Worm (Caenorhabditis elegans) whole organism, L4 larva: Measurements from ENCODE around the gene T26C12.2.

ENCODE experiments used
- T20F7.1 ChIP-seq: fragments of 200-800 bp; sonication (Bioruptor generic); optimal IDR thresholded peaks from 2 replicates; lab custom pipeline; 2018; ENCODE audit warnings: mild to moderate bottlenecking, missing genetic modification characterization, missing compliant biosample characterization
- T26A8.4 ChIP-seq: fragments of 200-800 bp; sonication (Bioruptor generic); IDR thresholded peaks from 2 replicates; pipeline ENCODE4 v1.3.6; 2022; ENCODE audit warnings: missing genetic modification characterization, missing compliant biosample characterization
- Y5F2A.4 ChIP-seq: fragments of 200-800 bp; sonication (Bioruptor generic); optimal IDR thresholded peaks from 2 replicates; lab custom pipeline; 2018; ENCODE audit warnings: mild to moderate bottlenecking, missing genetic modification characterization, missing compliant biosample characterization
- aha-1 ChIP-seq: fragments of 150-350 bp; peaks from one replicate; lab custom pipeline; 2014; ENCODE audit warnings: missing biosample characterization, missing genetic modification characterization
- ama-1 ChIP-seq: fragments of 150-350 bp; optimal IDR thresholded peaks from 2 replicates; lab custom pipeline; 2014; ENCODE audit warnings: inconsistent platforms, mixed read lengths
- ceh-20 ChIP-seq: fragments of 200-800 bp; sonication (Bioruptor generic); IDR thresholded peaks from 2 replicates; pipeline ENCODE4 v1.3.6; 2022; ENCODE audit warnings: missing genetic modification reagents, missing genetic modification characterization, missing compliant biosample characterization
- ceh-62 ChIP-seq: sonication (generic microtip); optimal IDR thresholded peaks from 2 replicates; lab custom pipeline; 2017; ENCODE audit warnings: missing biosample characterization, missing genetic modification characterization
- ces-1 ChIP-seq: fragments of 150-350 bp; sonication (generic microtip); optimal IDR thresholded peaks from 4 replicates; lab custom pipeline; 2014; ENCODE audit warnings: missing biosample characterization, missing genetic modification reagents, missing genetic modification characterization
- daf-16 ChIP-seq, 3 experiments: sonication (generic microtip); optimal IDR thresholded peaks; 2 replicates each; lab custom pipeline; 2016 to 2017; ENCODE audit warnings: missing genetic modification characterization in 3 of 3, missing genetic modification reagents in 3 of 3, mild to moderate bottlenecking in 2 of 3, missing compliant biosample characterization in 2 of 3, missing biosample characterization in 1 of 3, moderate library complexity in 1 of 3
- daf-19 ChIP-seq: fragments of 200-800 bp; sonication (Bioruptor generic); conservative IDR thresholded peaks from 2 replicates; pipeline ENCODE4 v1.3.6; 2022; ENCODE audit warnings: missing genetic modification characterization, missing compliant biosample characterization
- dmd-6 ChIP-seq: fragments of 200-800 bp; sonication (Bioruptor generic); IDR thresholded peaks from 2 replicates; pipeline ENCODE4 v1.3.6; 2022; ENCODE audit warnings: missing genetic modification reagents, missing genetic modification characterization, missing compliant biosample characterization
- dmd-9 ChIP-seq: fragments of 200-800 bp; sonication (Bioruptor generic); IDR thresholded peaks from 2 replicates; pipeline ENCODE4 v1.3.6; 2022; ENCODE audit warnings: missing genetic modification reagents, missing genetic modification characterization, missing compliant biosample characterization
- dpl-1 ChIP-seq: fragments of 150-350 bp; optimal IDR thresholded peaks from 2 replicates; lab custom pipeline; 2014; ENCODE audit warnings: missing biosample characterization, missing genetic modification reagents, missing genetic modification characterization
- dve-1 ChIP-seq: sonication (generic microtip); optimal IDR thresholded peaks from 2 replicates; lab custom pipeline; 2017; ENCODE audit warnings: antibody characterized with exemption, mild to moderate bottlenecking, missing genetic modification characterization, missing compliant biosample characterization; ENCODE audit not compliant: insufficient read depth
- egl-43 ChIP-seq: fragments of 200-800 bp; sonication (Bioruptor generic); IDR thresholded peaks from 2 replicates; pipeline ENCODE4 v1.3.6; 2022; ENCODE audit warnings: missing genetic modification reagents, missing genetic modification characterization, missing compliant biosample characterization
- hlh-30 ChIP-seq: sonication (generic microtip); optimal IDR thresholded peaks from 2 replicates; lab custom pipeline; 2017; ENCODE audit warnings: antibody characterized with exemption, mild to moderate bottlenecking, missing genetic modification characterization, missing compliant biosample characterization; ENCODE audit not compliant: insufficient read depth
- lim-7 ChIP-seq: fragments of 200-800 bp; sonication (Bioruptor generic); IDR thresholded peaks from 2 replicates; pipeline ENCODE4 v1.3.6; 2022; ENCODE audit warnings: missing genetic modification characterization, missing compliant biosample characterization
- lin-1 ChIP-seq: fragments of 200-800 bp; sonication (Bioruptor generic); IDR thresholded peaks from 2 replicates; pipeline ENCODE4 v1.3.6; 2022; ENCODE audit warnings: missing genetic modification reagents, missing genetic modification characterization, missing compliant biosample characterization
- lin-13 ChIP-seq: fragments of 150-350 bp; optimal IDR thresholded peaks from 2 replicates; lab custom pipeline; 2014; ENCODE audit warnings: missing biosample characterization, missing genetic modification reagents, missing genetic modification characterization
- madf-9 ChIP-seq: fragments of 200-800 bp; sonication (Bioruptor generic); conservative IDR thresholded peaks from 2 replicates; pipeline ENCODE4 v1.3.6; 2022; ENCODE audit warnings: missing genetic modification reagents, missing genetic modification characterization, missing compliant biosample characterization
- mep-1 ChIP-seq: fragments of 150-350 bp; sonication (generic microtip); optimal IDR thresholded peaks from 3 replicates; lab custom pipeline; 2014; ENCODE audit warnings: missing biosample characterization, missing genetic modification characterization
- mes-2 ChIP-seq: sonication (generic microtip); optimal IDR thresholded peaks from 2 replicates; lab custom pipeline; 2016; ENCODE audit warnings: missing genotype, mild to moderate bottlenecking, missing genetic modification characterization, missing compliant biosample characterization; ENCODE audit not compliant: poor library complexity, severe bottlenecking
- mxl-2 ChIP-seq: fragments of 200-800 bp; sonication (Bioruptor generic); conservative IDR thresholded peaks from 2 replicates; pipeline ENCODE4 v1.3.6; 2022; ENCODE audit warnings: missing genetic modification reagents, missing genetic modification characterization, missing compliant biosample characterization
- nhr-102 ChIP-seq: sonication (generic microtip); optimal IDR thresholded peaks from 2 replicates; lab custom pipeline; 2016; ENCODE audit warnings: mild to moderate bottlenecking, missing genetic modification characterization, moderate library complexity, missing compliant biosample characterization
- nhr-111 ChIP-seq: fragments of 200-800 bp; sonication (Bioruptor generic); optimal IDR thresholded peaks from 2 replicates; lab custom pipeline; 2018; ENCODE audit warnings: mild to moderate bottlenecking, missing genetic modification characterization, missing compliant biosample characterization
- nhr-25 ChIP-seq: sonication (generic microtip); optimal IDR thresholded peaks from 2 replicates; lab custom pipeline; 2017; ENCODE audit warnings: missing genetic modification characterization, mild to moderate bottlenecking, missing compliant biosample characterization, antibody characterized with exemption, moderate library complexity, borderline replicate concordance; ENCODE audit not compliant: insufficient read depth
- nhr-28 ChIP-seq: fragments of 150-350 bp; optimal IDR thresholded peaks from 2 replicates; lab custom pipeline; 2014; ENCODE audit warnings: missing biosample characterization, missing genetic modification characterization
- nhr-41 ChIP-seq: fragments of 200-800 bp; sonication (Bioruptor generic); IDR thresholded peaks from 2 replicates; pipeline ENCODE4 v1.3.6; 2022; ENCODE audit warnings: missing genetic modification reagents, missing genetic modification characterization, missing compliant biosample characterization
- nhr-48 ChIP-seq: sonication (generic microtip); optimal IDR thresholded peaks from 2 replicates; lab custom pipeline; 2016; ENCODE audit warnings: mild to moderate bottlenecking, missing genetic modification characterization, missing compliant biosample characterization
- pqm-1 ChIP-seq: sonication (generic microtip); optimal IDR thresholded peaks from 2 replicates; lab custom pipeline; 2017; ENCODE audit warnings: missing biosample characterization, missing genetic modification characterization
- sdz-12 ChIP-seq: fragments of 200-800 bp; sonication (Bioruptor generic); optimal IDR thresholded peaks from 2 replicates; lab custom pipeline; 2018; ENCODE audit warnings: mild to moderate bottlenecking, missing genetic modification characterization, missing compliant biosample characterization
- snpc-4 ChIP-seq: fragments of 150-350 bp; optimal IDR thresholded peaks from 2 replicates; lab custom pipeline; 2014; ENCODE audit warnings: missing biosample characterization, missing genetic modification characterization
- spr-3 ChIP-seq: fragments of 200-800 bp; sonication (Bioruptor generic); optimal IDR thresholded peaks from 2 replicates; lab custom pipeline; 2018; ENCODE audit warnings: mild to moderate bottlenecking, missing genetic modification characterization, missing compliant biosample characterization
- tra-1 ChIP-seq: fragments of 200-800 bp; sonication (Bioruptor generic); IDR thresholded peaks from 2 replicates; pipeline ENCODE4 v1.3.6; 2022; ENCODE audit warnings: missing genetic modification reagents, missing genetic modification characterization, missing compliant biosample characterization
- unc-62 ChIP-seq, 3 experiments: fragments of 150-350 bp in 1 of 3; sonication (generic microtip); optimal IDR thresholded peaks in 2 of 3; peaks in 1 of 3; 1 replicate in 1 of 3; 2 replicates in 2 of 3; lab custom pipeline; 2014 to 2017; ENCODE audit warnings: missing biosample characterization in 3 of 3, missing genetic modification characterization in 3 of 3, missing genetic modification reagents in 3 of 3, missing genotype in 1 of 3
- vab-7 ChIP-seq: fragments of 200-800 bp; sonication (Bioruptor generic); IDR thresholded peaks from 2 replicates; pipeline ENCODE4 v1.3.6; 2022; ENCODE audit warnings: missing genetic modification reagents, missing genetic modification characterization, missing compliant biosample characterization
- zip-11 ChIP-seq: fragments of 200-800 bp; sonication (Bioruptor generic); IDR thresholded peaks from 2 replicates; pipeline ENCODE4 v1.3.6; 2022; ENCODE audit warnings: missing genetic modification characterization, missing compliant biosample characterization
- ztf-7 ChIP-seq: fragments of 150-350 bp; optimal IDR thresholded peaks from 2 replicates; lab custom pipeline; 2014; ENCODE audit warnings: missing biosample characterization, missing genetic modification characterization

Gene T26C12.2

DNA sequence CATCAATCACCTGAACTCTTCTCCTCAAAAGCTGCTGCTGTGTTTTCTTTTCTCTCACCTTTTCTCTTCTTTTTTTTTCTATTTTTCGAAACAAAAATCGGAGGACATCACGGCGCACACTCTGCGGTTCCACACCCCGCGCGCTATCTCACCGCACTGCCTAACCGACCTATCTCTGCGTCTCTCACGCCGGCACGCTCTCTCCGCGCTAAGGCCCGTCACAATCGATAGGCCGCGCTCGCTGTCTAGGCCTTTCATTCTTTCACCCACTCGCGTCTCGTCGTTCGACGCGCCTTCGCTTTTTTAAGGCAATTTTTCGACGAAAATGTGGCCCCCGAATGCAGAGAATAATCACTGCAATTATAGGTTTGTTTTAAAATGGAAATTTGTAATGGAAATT is 45.7 kb upstream of the T26C12.2 start, which contains the start of gene zip-11 (continued):
- TF ChIP-seq dpl-1 (peak; percentile 44), ceh-62 (no peak), lin-1 (0 out of 2 replicates have a peak, but pooled peaks have one; percentile 25), nhr-41 (GFP tag; lab: Robert Waterston, UW) (no peak), tra-1 (GFP tag; lab: Robert Waterston, UW) (0 out of 2 replicates have a peak, but pooled peaks have one; percentile 8), zip-11 (no peak), ama-1 (lab: Kevin White, UChicago) (no peak), vab-7 (GFP tag; lab: Robert Waterston, UW) (0 out of 2 replicates have a peak, but pooled peaks have one; percentile 29), lim-7 (GFP tag; lab: Robert Waterston, UW) (no peak), ztf-7 (tag; lab: Kevin White, UChicago) (no peak), T20F7.1 (GFP tag; lab: Kevin White, UChicago) (no peak), nhr-25 (no peak), hlh-30 (tag; lab: Kevin White, UChicago) (peak; percentile 40), nhr-102 (tag; lab: Kevin White, UChicago) (peak; percentile 48), T26A8.4 (peak; percentile 40; the same call in 1 of the 2 replicates), lin-13 (GFP tag; lab: Kevin White, UChicago) (no peak), madf-9 (0 out of 2 replicates have a peak, but pooled peaks have one; percentile 28), dmd-9 (GFP tag; lab: Robert Waterston, UW) (0 out of 2 replicates have a peak, but pooled peaks have one; percentile 22), mes-2 (tag; lab: Kevin White, UChicago) (peak; percentile 64), mxl-2 (GFP tag; lab: Robert Waterston, UW) (no peak), ceh-20 (GFP tag; lab: Robert Waterston, UW) (peak; percentile 63; the same call in 1 of the 2 replicates), daf-19 (no peak), mep-1 (tag; lab: Kevin White, UChicago) (peak; percentile 56), sdz-12 (no peak), nhr-111 (no peak), nhr-28 (tag; lab: Kevin White, UChicago) (peak; percentile 50), egl-43 (GFP tag; lab: Robert Waterston, UW) (peak; percentile 73), snpc-4 (tag; lab: Kevin White, UChicago) (no peak)

DNA sequence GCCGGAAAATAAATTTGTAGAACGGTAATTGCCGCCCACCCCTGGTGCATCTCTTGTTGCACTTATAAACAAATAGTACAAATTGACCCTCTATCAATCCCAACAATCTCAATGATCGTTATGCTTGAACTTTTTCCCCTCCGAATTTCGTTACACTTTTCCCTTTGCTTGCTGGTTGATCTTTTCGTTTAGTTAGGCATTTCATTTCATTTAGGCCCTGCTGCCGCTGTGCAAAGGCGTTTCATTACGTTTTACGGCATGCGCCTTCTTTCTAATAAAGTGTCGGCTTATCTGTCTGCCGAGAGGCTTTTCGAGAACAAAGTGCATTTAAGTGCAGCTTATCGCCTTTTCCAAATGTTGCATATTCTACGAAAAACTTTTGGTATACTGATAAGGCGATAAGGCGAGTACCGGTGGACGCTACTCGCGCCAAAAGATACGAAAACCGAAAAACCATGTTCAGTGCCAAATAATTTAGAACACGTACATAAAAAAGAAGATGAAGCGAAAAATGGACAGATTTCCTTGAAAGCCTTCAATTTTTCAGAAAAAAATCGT is 45.2 kb upstream of the T26C12.2 start:
- TF ChIP-seq daf-16 (GFP tag; optimal IDR thresholded peaks at IDR 0.05; lab: Kevin White, UChicago) (no peak), daf-16 (tag; optimal IDR thresholded peaks at IDR 0.05; lab: Kevin White, UChicago) (peak; percentile 39), aha-1 (tag; lab: Kevin White, UChicago) (peak; percentile 84), dmd-6 (peak; percentile 74), mes-2 (tag; lab: Kevin White, UChicago) (peak; percentile 8), nhr-48 (tag; lab: Kevin White, UChicago) (peak; percentile 55), Y5F2A.4 (GFP tag; lab: Kevin White, UChicago) (no peak), ces-1 (GFP tag; lab: Kevin White, UChicago) (no peak), spr-3 (GFP tag; lab: Kevin White, UChicago) (no peak), lin-1 (no peak), dve-1 (peak; percentile 18), pqm-1 (peak; percentile 78), unc-62 (GFP tag; optimal IDR thresholded peaks at IDR 0.05 in 1 of 2; lab: Kevin White, UChicago) (peak in 1 of 2 experiments; percentile 91), unc-62 (tag; optimal IDR thresholded peaks at IDR 0.05; lab: Kevin White, UChicago) (no peak)
